Worm (Caenorhabditis elegans): ENCODE measurements around the gene Y15E3A.5.

ce11 chrX:15317146-15317545 lies 23.2 kb upstream of the Y15E3A.5 start, which contains the start of gene glb-28:
- no peak for TF ChIP-seq nhr-11 (tag; optimal IDR thresholded peaks at IDR 0.05)
- TF ChIP-seq unc-62 (GFP tag; optimal IDR thresholded peaks at IDR 0.05): no peak
- no peak for TF ChIP-seq ztf-11 (tag; optimal IDR thresholded peaks at IDR 0.05)
- TF ChIP-seq nhr-12 (tag; optimal IDR thresholded peaks at IDR 0.05): no peak
- no peak for TF ChIP-seq ama-1 (optimal IDR thresholded peaks at IDR 0.05)
- TF ChIP-seq F13H6.1 (tag; optimal IDR thresholded peaks at IDR 0.05): no peak
- TF ChIP-seq ztf-4 (tag; optimal IDR thresholded peaks at IDR 0.05): no peak
- TF ChIP-seq ZK546.5 (tag; optimal IDR thresholded peaks at IDR 0.05): no peak
- TF ChIP-seq nhr-25 (tag; optimal IDR thresholded peaks at IDR 0.05): no peak
